Fruit fly (Drosophila melanogaster): ENCODE measurements around the gene Ca-Ma2d.

Gene Ca-Ma2d

DNA sequence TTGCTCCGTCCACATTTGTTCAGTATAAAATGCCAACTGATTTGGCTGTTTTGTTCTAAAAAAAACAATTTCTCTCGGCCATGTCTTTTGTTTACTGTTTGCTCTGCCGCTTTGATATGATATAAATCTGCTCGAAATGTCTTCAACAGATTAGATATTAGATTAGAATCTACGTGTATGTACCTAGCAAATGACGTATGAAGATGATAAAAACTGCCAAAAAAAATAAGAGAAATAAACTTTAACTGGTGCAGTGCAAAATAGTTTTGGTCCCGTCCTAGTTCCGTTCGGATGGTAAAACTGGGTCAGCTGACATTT is 24.8 kb downstream of the Ca-Ma2d start:
- TF ChIP-seq topi (GFP tag; optimal IDR thresholded peaks at IDR 0.05), result no peak
- TF ChIP-seq fkh (GFP tag; optimal IDR thresholded peaks at IDR 0.05), result peak; percentile 32
- TF ChIP-seq Blimp-1 (GFP tag; optimal IDR thresholded peaks at IDR 0.05), result no peak

DNA sequence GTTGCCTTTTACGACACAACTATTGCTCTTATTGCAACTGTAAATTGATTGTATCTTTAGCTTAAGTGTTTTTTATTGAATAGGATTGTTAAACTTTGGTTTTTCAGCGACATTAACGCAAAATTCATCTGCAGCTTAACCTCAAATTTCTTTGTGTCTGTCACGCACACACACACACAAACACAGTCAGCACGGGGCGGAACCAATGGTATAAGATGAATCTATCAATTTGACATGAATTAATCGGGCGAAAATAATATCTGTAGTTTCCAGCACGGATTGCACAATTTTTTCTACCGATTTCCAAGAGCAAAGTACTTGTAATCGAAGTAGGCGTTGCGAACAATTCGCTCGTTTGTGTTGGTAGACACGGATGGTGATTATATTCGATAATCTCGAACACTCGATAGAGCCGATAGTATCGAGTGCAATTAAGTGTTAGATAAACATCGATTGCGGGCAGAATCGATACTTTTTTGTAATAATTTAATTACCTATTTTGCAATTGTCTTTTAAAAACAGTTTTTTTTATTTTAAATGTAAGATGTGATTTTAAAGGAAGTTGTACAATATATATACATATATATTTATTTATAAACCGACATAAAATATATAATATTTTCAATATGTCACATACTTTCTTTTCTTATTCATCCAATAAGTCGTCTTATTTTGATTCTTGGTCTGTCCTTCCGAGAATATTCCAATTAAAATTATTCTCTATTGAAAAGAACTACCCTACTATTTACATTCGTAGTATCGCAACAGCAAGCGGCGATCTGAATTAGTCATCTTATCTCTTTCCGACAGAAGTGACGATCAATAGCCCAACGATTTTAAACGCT is 26.2 kb downstream of the Ca-Ma2d start, which contains the start of the genes PRL-1 and EndoGI:
PRL-1 (minus strand) TSS at position 380 of the 845 bp plus-strand sequence.
EndoGI (plus strand) TSS at position 462 of the 845 bp plus-strand sequence.
- TF ChIP-seq CG11294 (GFP tag; IDR thresholded peaks at IDR 0.05), result peak; percentile 68; the same call in 1 of the 2 replicates
- TF ChIP-seq svp (GFP tag), result no peak
- TF ChIP-seq Eip75B (GFP tag; optimal IDR thresholded peaks at IDR 0.05), result peak; percentile 15
- peak; percentile 85 for TF ChIP-seq Eip78C (GFP tag)
- no peak for TF ChIP-seq CG6276 (GFP tag; optimal IDR thresholded peaks at IDR 0.05)
- peak; percentile 40 for TF ChIP-seq CG8319 (GFP tag; optimal IDR thresholded peaks at IDR 0.05)
- TF ChIP-seq fkh (GFP tag; optimal IDR thresholded peaks at IDR 0.05), result peak; percentile 58
- TF ChIP-seq Sox102F (GFP tag; optimal IDR thresholded peaks at IDR 0.05), result no peak
- TF ChIP-seq CG9139 (GFP tag; optimal IDR thresholded peaks at IDR 0.05), result peak; percentile 68
- peak; percentile 45 for TF ChIP-seq Lpt (GFP tag; optimal IDR thresholded peaks at IDR 0.05)
- peak; percentile 31 for TF ChIP-seq Sox15 (GFP tag; optimal IDR thresholded peaks at IDR 0.05)
- peak; percentile 93 for TF ChIP-seq CG6163 (GFP tag; IDR thresholded peaks at IDR 0.05)
- peak; percentile 61 for TF ChIP-seq CG10669 (GFP tag; optimal IDR thresholded peaks at IDR 0.05)
- TF ChIP-seq CG10631 (GFP tag; optimal IDR thresholded peaks at IDR 0.05), result peak; percentile 77
- TF ChIP-seq Ets96B (tag; optimal IDR thresholded peaks at IDR 0.05), result peak; percentile 81
- TF ChIP-seq CG6808 (GFP tag; optimal IDR thresholded peaks at IDR 0.05), result peak; percentile 56
- TF ChIP-seq OdsH (GFP tag; optimal IDR thresholded peaks at IDR 0.05), result peak; percentile 72
- TF ChIP-seq Hr38 (GFP tag; optimal IDR thresholded peaks at IDR 0.05), result no peak
- TF ChIP-seq dsx (GFP tag; optimal IDR thresholded peaks at IDR 0.05; ENCODE audit: poor library complexity, severe bottlenecking), result peak; percentile 79
- no peak for TF ChIP-seq fd85E (GFP tag; optimal IDR thresholded peaks at IDR 0.05)
- peak; percentile 67 for TF ChIP-seq esn (GFP tag; optimal IDR thresholded peaks at IDR 0.05)
- TF ChIP-seq CG31627 (GFP tag; optimal IDR thresholded peaks at IDR 0.05), result peak; percentile 28
- no peak for TF ChIP-seq fd59A (GFP tag; optimal IDR thresholded peaks at IDR 0.05)
- peak; percentile 65 for TF ChIP-seq CG7368 (GFP tag; optimal IDR thresholded peaks at IDR 0.05)
- TF ChIP-seq Smox (GFP tag; optimal IDR thresholded peaks at IDR 0.05), result peak; percentile 36
- no peak for TF ChIP-seq spab (GFP tag; optimal IDR thresholded peaks at IDR 0.05)
- no peak for TF ChIP-seq pdm3 (GFP tag; optimal IDR thresholded peaks at IDR 0.05)
- peak; percentile 41 for TF ChIP-seq topi (GFP tag; optimal IDR thresholded peaks at IDR 0.05)
- peak; percentile 79 for TF ChIP-seq net (GFP tag; optimal IDR thresholded peaks at IDR 0.05)
- peak; percentile 49 for TF ChIP-seq cyc (GFP tag; optimal IDR thresholded peaks at IDR 0.05)
- peak; percentile 68 for TF ChIP-seq CG32006 (GFP tag; optimal IDR thresholded peaks at IDR 0.05)
- TF ChIP-seq Hr39 (GFP tag; optimal IDR thresholded peaks at IDR 0.05), result no peak
- no peak for TF ChIP-seq Ets21C (GFP tag; optimal IDR thresholded peaks at IDR 0.05)
- peak; percentile 80 for TF ChIP-seq acj6 (GFP tag; optimal IDR thresholded peaks at IDR 0.05)
- TF ChIP-seq Met (GFP tag; optimal IDR thresholded peaks at IDR 0.05), result no peak
- peak in 1 of 2 experiments; percentile 76 for TF ChIP-seq salr (GFP tag; optimal IDR thresholded peaks at IDR 0.05)
- TF ChIP-seq CG34406 (GFP tag; optimal IDR thresholded peaks at IDR 0.05), result peak; percentile 86
- peak; percentile 37 for TF ChIP-seq CG11762 (GFP tag; optimal IDR thresholded peaks at IDR 0.05; ENCODE audit: insufficient read depth)
- TF ChIP-seq vri (GFP tag; optimal IDR thresholded peaks at IDR 0.05), result peak; percentile 24
- peak; percentile 93 for TF ChIP-seq CG15336 (GFP tag; IDR thresholded peaks at IDR 0.05)
- peak; percentile 69 for TF ChIP-seq Hr4 (GFP tag; optimal IDR thresholded peaks at IDR 0.05)
- TF ChIP-seq CG8632 (GFP tag; optimal IDR thresholded peaks at IDR 0.05), result peak; percentile 85
- no peak for TF ChIP-seq CG4318 (GFP tag; optimal IDR thresholded peaks at IDR 0.05)
- no peak for TF ChIP-seq CG11902 (GFP tag; optimal IDR thresholded peaks at IDR 0.05)
- peak; percentile 72 for TF ChIP-seq achi (GFP tag; optimal IDR thresholded peaks at IDR 0.05)
- peak; percentile 39 for TF ChIP-seq Blimp-1 (GFP tag; optimal IDR thresholded peaks at IDR 0.05)
- TF ChIP-seq Sox14 (GFP tag; optimal IDR thresholded peaks at IDR 0.05), result peak; percentile 68
- TF ChIP-seq ss (GFP tag; optimal IDR thresholded peaks at IDR 0.05), result peak; percentile 13 to 54
